Worm (Caenorhabditis elegans) whole organism, L3 larva: Measurements from ENCODE around the gene F53A2.9.

Experiments used
- R02D3.7 ChIP-seq: fragments of 150-350 bp; optimal IDR thresholded peaks from 2 replicates; lab custom pipeline; 2014; ENCODE audit warnings: missing biosample characterization, missing genetic modification characterization
- ZK546.5 ChIP-seq: sonication (generic microtip); optimal IDR thresholded peaks from 2 replicates; lab custom pipeline; 2017; ENCODE audit warnings: missing biosample characterization, missing genetic modification characterization
- aly-2 ChIP-seq: fragments of 150-350 bp; optimal IDR thresholded peaks from 2 replicates; lab custom pipeline; 2014; ENCODE audit warnings: missing biosample characterization, missing genetic modification characterization
- ceh-16 ChIP-seq: sonication (generic microtip); optimal IDR thresholded peaks from 2 replicates; lab custom pipeline; 2017; ENCODE audit warnings: missing biosample characterization, missing genetic modification characterization
- ceh-82 ChIP-seq: fragments of 150-350 bp; optimal IDR thresholded peaks from 2 replicates; lab custom pipeline; 2014; ENCODE audit warnings: missing biosample characterization, missing genetic modification characterization
- ceh-9 ChIP-seq: sonication (generic microtip); optimal IDR thresholded peaks from 2 replicates; lab custom pipeline; 2018; ENCODE audit warnings: missing biosample characterization, missing genetic modification characterization
- daf-12 ChIP-seq: fragments of 150-350 bp; optimal IDR thresholded peaks from 2 replicates; lab custom pipeline; 2014; ENCODE audit warnings: missing biosample characterization, missing genetic modification reagents, missing genetic modification characterization
- egl-27 ChIP-seq: sonication (generic microtip); optimal IDR thresholded peaks from 4 replicates; lab custom pipeline; 2017; ENCODE audit warnings: missing biosample characterization, missing genetic modification reagents, missing genetic modification characterization
- egl-5 ChIP-seq: fragments of 150-350 bp; optimal IDR thresholded peaks from 2 replicates; lab custom pipeline; 2017; ENCODE audit warnings: missing biosample characterization, missing genetic modification reagents, missing genetic modification characterization, inconsistent platforms
- elt-3 ChIP-seq, 3 experiments: fragments of 150-350 bp in 1 of 3; sonication (generic microtip) in 2 of 3; optimal IDR thresholded peaks; 2 replicates in 2 of 3; 4 replicates in 1 of 3; lab custom pipeline; 2014 to 2017; ENCODE audit warnings: missing biosample characterization in 3 of 3, missing genetic modification characterization in 3 of 3
- eor-1 ChIP-seq, 2 experiments: fragments of 150-350 bp; optimal IDR thresholded peaks; 2 replicates each; lab custom pipeline; 2014 to 2018; ENCODE audit warnings: missing biosample characterization in 2 of 2, missing genetic modification characterization in 2 of 2
- fkh-10 ChIP-seq: sonication (generic microtip); optimal IDR thresholded peaks from 2 replicates; lab custom pipeline; 2017; ENCODE audit warnings: missing biosample characterization, missing genetic modification reagents, missing genetic modification characterization
- fkh-2 ChIP-seq: fragments of 150-350 bp; optimal IDR thresholded peaks from 2 replicates; lab custom pipeline; 2014; ENCODE audit warnings: missing biosample characterization, missing genetic modification reagents, missing genetic modification characterization
- fos-1 ChIP-seq: fragments of 150-350 bp; optimal IDR thresholded peaks from 2 replicates; lab custom pipeline; 2014; ENCODE audit warnings: missing biosample characterization, missing genetic modification characterization
- hmg-11 ChIP-seq: sonication (generic microtip); optimal IDR thresholded peaks from 2 replicates; lab custom pipeline; 2016; ENCODE audit warnings: missing genetic modification characterization, missing compliant biosample characterization
- lin-39 ChIP-seq: fragments of 150-350 bp; optimal IDR thresholded peaks from 2 replicates; lab custom pipeline; 2018; ENCODE audit warnings: missing biosample characterization, missing genetic modification reagents, missing genetic modification characterization
- lsy-12 ChIP-seq: sonication (generic microtip); optimal IDR thresholded peaks from 2 replicates; lab custom pipeline; 2016; ENCODE audit warnings: mild to moderate bottlenecking, missing genetic modification characterization, missing compliant biosample characterization
- nfya-1 ChIP-seq: sonication (generic microtip); optimal IDR thresholded peaks from 2 replicates; lab custom pipeline; 2017; ENCODE audit warnings: missing genetic modification characterization, mild to moderate bottlenecking, missing compliant biosample characterization, antibody characterized with exemption, moderate library complexity; ENCODE audit not compliant: insufficient read depth
- nhr-23 ChIP-seq: fragments of 150-350 bp; optimal IDR thresholded peaks from 2 replicates; lab custom pipeline; 2014; ENCODE audit warnings: missing biosample characterization, missing genetic modification reagents, missing genetic modification characterization
- nhr-28 ChIP-seq: fragments of 150-350 bp; optimal IDR thresholded peaks from 2 replicates; lab custom pipeline; 2014; ENCODE audit warnings: missing biosample characterization, missing genetic modification characterization
- nhr-43 ChIP-seq: sonication (generic microtip); optimal IDR thresholded peaks from 2 replicates; lab custom pipeline; 2016; ENCODE audit warnings: mild to moderate bottlenecking, missing genetic modification characterization, missing compliant biosample characterization; ENCODE audit not compliant: poor library complexity, severe bottlenecking
- nhr-76 ChIP-seq: fragments of 150-350 bp; sonication (generic microtip); optimal IDR thresholded peaks from 5 replicates; lab custom pipeline; 2014; ENCODE audit warnings: missing biosample characterization, missing genetic modification characterization
- nhr-77 ChIP-seq: fragments of 150-350 bp; optimal IDR thresholded peaks from 2 replicates; lab custom pipeline; 2014; ENCODE audit warnings: missing biosample characterization, missing genetic modification characterization
- pqm-1 ChIP-seq: fragments of 150-350 bp; optimal IDR thresholded peaks from 2 replicates; lab custom pipeline; 2017; ENCODE audit warnings: missing biosample characterization, missing genetic modification characterization, inconsistent platforms
- sea-2 ChIP-seq: fragments of 150-350 bp; sonication (generic microtip); optimal IDR thresholded peaks from 4 replicates; lab custom pipeline; 2014; ENCODE audit warnings: missing biosample characterization, missing genetic modification reagents, missing genetic modification characterization
- skn-1 ChIP-seq: fragments of 150-350 bp; optimal IDR thresholded peaks from 2 replicates; lab custom pipeline; 2014; ENCODE audit warnings: missing biosample characterization, missing genetic modification characterization
- snpc-4 ChIP-seq: fragments of 150-350 bp; optimal IDR thresholded peaks from 2 replicates; lab custom pipeline; 2014; ENCODE audit warnings: missing biosample characterization, missing genetic modification characterization
- tbx-2 ChIP-seq: sonication (generic microtip); optimal IDR thresholded peaks from 2 replicates; lab custom pipeline; 2016; ENCODE audit warnings: mild to moderate bottlenecking, missing genetic modification characterization, missing compliant biosample characterization
- unc-39 ChIP-seq: sonication (generic microtip); optimal IDR thresholded peaks from 4 replicates; lab custom pipeline; 2017; ENCODE audit warnings: missing biosample characterization, missing genetic modification characterization
- unc-62 ChIP-seq: fragments of 150-350 bp; sonication (generic microtip); optimal IDR thresholded peaks from 4 replicates; lab custom pipeline; 2014; ENCODE audit warnings: missing biosample characterization, missing genetic modification reagents, missing genetic modification characterization
- ztf-11 ChIP-seq: fragments of 150-350 bp; optimal IDR thresholded peaks from 2 replicates; lab custom pipeline; 2014; ENCODE audit warnings: missing biosample characterization, missing genetic modification characterization
- ztf-4 ChIP-seq: fragments of 150-350 bp; optimal IDR thresholded peaks from 2 replicates; lab custom pipeline; 2014; ENCODE audit warnings: missing biosample characterization, missing genetic modification characterization

The F53A2.9 gene

DNA sequence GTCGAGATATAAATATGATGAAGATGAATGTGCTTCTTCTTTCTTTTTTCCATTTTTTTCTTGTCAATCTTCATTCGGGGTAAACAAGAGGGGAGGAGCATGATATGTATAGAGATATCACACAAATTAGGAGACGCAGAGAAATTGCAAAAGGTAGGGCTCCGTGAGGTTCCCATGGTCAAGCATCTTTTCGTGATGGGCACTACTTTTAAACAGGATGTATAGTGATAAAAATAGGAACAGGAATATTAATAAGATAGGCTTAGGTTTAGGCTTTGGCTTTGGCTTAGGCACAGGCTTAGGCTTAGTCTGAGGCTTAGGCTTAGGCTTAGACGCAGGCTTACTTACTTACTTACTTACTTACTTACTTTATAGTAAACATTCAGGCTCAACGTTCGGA is 34.4 kb downstream of the F53A2.9 start, which contains the start of gene F53A2.1:
Gene F53A2.1, minus strand, starts transcription at position 101 of the 400 bp plus-strand sequence.
- no peak for TF ChIP-seq ceh-82 (tag; lab: Kevin White, UChicago)
- no peak for TF ChIP-seq sea-2
- no peak for TF ChIP-seq tbx-2 (tag; lab: Kevin White, UChicago)
- no peak for TF ChIP-seq nhr-77 (tag; lab: Kevin White, UChicago)
- no peak for TF ChIP-seq egl-27 (tag; lab: Kevin White, UChicago)
- TF ChIP-seq snpc-4 (tag; lab: Kevin White, UChicago) = no peak
- TF ChIP-seq ceh-9 (tag; lab: Kevin White, UChicago) = no peak
- TF ChIP-seq ceh-16 (tag; lab: Kevin White, UChicago) = no peak
- TF ChIP-seq fkh-10 (GFP tag; lab: Kevin White, UChicago) = no peak
- no peak for TF ChIP-seq nhr-43 (tag; lab: Kevin White, UChicago)
- no peak for TF ChIP-seq lin-39 (tag; lab: Kevin White, UChicago)
- TF ChIP-seq fos-1 (tag; lab: Kevin White, UChicago) = no peak
- no peak for TF ChIP-seq skn-1 (tag; lab: Kevin White, UChicago)
- no peak for TF ChIP-seq R02D3.7 (tag; lab: Kevin White, UChicago)
- no peak for TF ChIP-seq ztf-11
- TF ChIP-seq hmg-11 = no peak
- no peak for TF ChIP-seq elt-3 (tag; optimal IDR thresholded peaks at IDR 0.05; lab: Kevin White, UChicago)
- TF ChIP-seq lsy-12 = no peak

DNA sequence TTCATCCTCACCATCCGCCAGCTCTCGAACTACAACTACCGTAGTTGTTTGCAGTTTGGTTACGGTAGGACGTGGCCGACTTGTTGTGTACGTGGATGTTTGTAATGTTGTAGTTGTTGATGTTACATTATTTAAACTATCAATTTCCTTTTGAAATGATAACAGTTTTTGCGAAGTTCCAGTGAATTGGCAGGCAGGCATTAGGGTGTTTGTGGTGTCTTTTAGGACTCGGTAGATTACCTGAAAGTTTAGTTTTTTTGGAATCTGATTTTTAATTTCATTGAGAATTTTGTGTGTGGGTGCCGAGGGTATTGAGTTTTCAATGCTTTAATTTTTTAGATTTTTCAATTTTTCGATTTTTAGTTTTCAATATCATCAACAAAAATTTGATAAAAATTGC is 36.6 kb downstream of the F53A2.9 start, which contains the start of gene F53A2.11:
Gene F53A2.11, minus strand, starts transcription at position 101 of the 400 bp plus-strand sequence.
- TF ChIP-seq egl-5 (no peak), lsy-12 (no peak), ZK546.5 (tag; lab: Kevin White, UChicago) (no peak), sea-2 (no peak), hmg-11 (no peak), lin-39 (tag; lab: Kevin White, UChicago) (no peak), unc-62 (GFP tag; lab: Kevin White, UChicago) (no peak), fkh-2 (no peak), nfya-1 (tag; lab: Kevin White, UChicago) (no peak), daf-12 (tag; lab: Kevin White, UChicago) (no peak), fkh-10 (GFP tag; lab: Kevin White, UChicago) (no peak), nhr-28 (tag; lab: Kevin White, UChicago) (no peak)

DNA sequence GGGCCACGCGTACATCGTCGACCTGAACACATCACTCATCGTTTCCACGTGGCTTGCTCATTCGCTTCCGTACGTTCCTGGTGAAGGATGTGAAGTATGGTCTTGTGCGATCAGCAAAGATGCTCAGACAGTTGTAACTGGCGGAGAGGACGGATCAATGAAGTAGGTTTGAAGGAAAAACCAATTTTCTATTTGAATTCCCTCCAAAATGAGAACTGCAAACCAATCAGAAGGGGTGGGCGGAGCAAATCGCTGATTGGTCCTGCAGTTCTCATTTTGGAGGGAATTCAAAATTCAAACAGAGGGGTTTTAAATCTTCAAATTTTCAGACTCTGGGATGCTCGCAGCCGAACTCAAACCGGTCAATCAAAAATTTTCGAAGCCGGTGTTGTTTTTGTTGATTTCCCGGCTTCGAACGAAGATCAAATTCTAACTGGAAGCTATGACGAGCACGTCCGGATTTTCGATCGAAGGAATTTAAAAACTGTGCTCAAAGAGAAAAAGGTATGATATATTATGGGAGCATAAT is 41.7 kb downstream of the F53A2.9 start:
- TF ChIP-seq unc-39 (tag; lab: Kevin White, UChicago) (no peak), nfya-1 (tag; lab: Kevin White, UChicago) (peak; percentile 58)

DNA sequence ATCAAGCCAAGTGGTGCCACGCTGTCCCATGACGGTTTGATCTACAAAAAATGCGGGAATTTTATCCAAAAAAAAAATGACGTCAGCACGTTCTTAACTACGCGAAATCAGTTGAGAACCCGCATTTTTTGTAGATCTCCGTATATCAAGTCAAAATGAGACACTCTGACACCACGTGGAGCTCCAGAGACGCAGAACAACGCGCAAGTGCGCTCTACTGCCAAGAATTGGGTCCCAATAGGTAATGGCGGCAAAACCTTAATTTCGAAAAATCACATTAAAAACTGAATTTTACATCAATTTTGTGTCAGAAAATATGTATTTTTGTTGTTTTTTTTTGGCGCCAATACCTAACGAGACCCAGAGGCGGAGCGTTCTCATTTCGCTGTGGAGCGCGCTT is 42.2 kb downstream of the F53A2.9 start:
- TF ChIP-seq snpc-4 (tag; lab: Kevin White, UChicago) (no peak), ztf-4 (tag; lab: Kevin White, UChicago) (no peak)

DNA sequence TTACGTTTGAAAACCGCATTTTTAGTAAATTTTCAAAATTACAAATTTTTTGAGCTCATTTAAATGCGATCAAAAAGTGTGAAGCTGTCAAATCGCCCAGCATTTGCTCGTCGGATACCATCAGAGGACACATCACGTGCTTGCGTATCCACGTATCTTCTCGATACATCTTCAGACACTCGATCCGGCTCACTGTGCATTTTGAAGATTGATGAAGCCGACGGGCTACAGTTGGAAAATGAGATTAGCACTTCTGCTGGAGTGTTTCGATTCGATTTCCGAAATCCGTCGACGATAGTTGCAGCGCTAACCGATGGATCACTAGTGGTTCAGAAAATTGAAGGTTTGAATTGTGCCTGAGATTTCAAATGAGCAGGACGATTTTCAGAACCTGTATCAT is 44.1 kb downstream of the F53A2.9 start, which contains the start of gene dph-7:
Gene dph-7, plus strand, starts transcription at position 53 of the 400 bp plus-strand sequence.
- no peak for TF ChIP-seq fos-1 (tag; lab: Kevin White, UChicago)
- no peak for TF ChIP-seq tbx-2 (tag; lab: Kevin White, UChicago)
- TF ChIP-seq nhr-28 (tag; lab: Kevin White, UChicago) = no peak
- TF ChIP-seq pqm-1 (tag; lab: Kevin White, UChicago) = no peak
- TF ChIP-seq snpc-4 (tag; lab: Kevin White, UChicago) = no peak
- TF ChIP-seq ztf-4 (tag; lab: Kevin White, UChicago) = no peak
- no peak for TF ChIP-seq eor-1 (tag; optimal IDR thresholded peaks at IDR 0.05; lab: Kevin White, UChicago)
- no peak for TF ChIP-seq nhr-43 (tag; lab: Kevin White, UChicago)
- no peak for TF ChIP-seq hmg-11
- no peak for TF ChIP-seq nhr-76 (tag; lab: Kevin White, UChicago)

DNA sequence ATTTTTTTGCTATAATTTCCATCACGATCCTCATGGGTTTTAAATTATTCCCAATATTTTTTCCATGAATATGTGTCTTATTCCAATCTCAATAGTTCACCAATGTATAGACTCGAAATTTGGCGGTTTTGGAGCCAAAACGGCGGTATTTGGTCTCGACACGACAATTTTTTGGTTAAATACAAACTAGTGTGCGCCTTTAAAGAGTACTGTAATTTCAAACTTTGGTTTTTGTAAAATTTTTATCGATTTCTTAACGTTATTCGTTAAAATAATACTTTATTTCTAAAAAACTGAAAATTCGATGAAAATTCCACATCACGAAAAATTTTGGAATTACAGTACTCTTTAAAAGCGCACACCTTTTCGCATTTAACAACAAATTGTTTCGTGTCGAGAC is 44.5 kb downstream of the F53A2.9 start:
- TF ChIP-seq lsy-12 (no peak), fkh-10 (GFP tag; lab: Kevin White, UChicago) (no peak), aly-2 (tag; lab: Kevin White, UChicago) (no peak), egl-27 (tag; lab: Kevin White, UChicago) (no peak), tbx-2 (tag; lab: Kevin White, UChicago) (no peak), nhr-23 (tag; lab: Kevin White, UChicago) (no peak)
- TF ChIP-seq, all 47 proteins: peak for 0
